Fruit fly (Drosophila melanogaster) whole organism, wandering third instar larva: ENCODE measurements around the gene CG33124.

Experiments used
- CG9705 ChIP-seq: fragments of 200-800 bp; sonication (Bioruptor generic); optimal IDR thresholded peaks from 2 replicates; lab custom pipeline; 2018; ENCODE audit warnings: missing biosample characterization, mild to moderate bottlenecking, missing genetic modification characterization
- dmrt93B ChIP-seq: fragments of 200-800 bp; sonication (Bioruptor generic); optimal IDR thresholded peaks from 2 replicates; lab custom pipeline; 2018; ENCODE audit warnings: missing biosample characterization, mild to moderate bottlenecking, missing genetic modification characterization
- pan ChIP-seq: fragments of >200 bp; optimal IDR thresholded peaks from 2 replicates; lab custom pipeline; 2017
- psq ChIP-seq: fragments of 200-800 bp; sonication (Bioruptor generic); optimal IDR thresholded peaks from 3 replicates; lab custom pipeline; 2017; ENCODE audit warnings: missing biosample characterization, mild to moderate bottlenecking, missing genetic modification characterization, moderate library complexity
- sv ChIP-seq: fragments of 200-800 bp; sonication (Bioruptor generic); optimal IDR thresholded peaks from 3 replicates; lab custom pipeline; 2016; ENCODE audit warnings: missing biosample characterization, missing genetic modification characterization

- no peak for TF ChIP-seq psq
- no peak for TF ChIP-seq pan (lab: Kevin White, UChicago)
- TF ChIP-seq dmrt93B (GFP tag; lab: Kevin White, UChicago): no peak
- no peak for TF ChIP-seq CG9705 (GFP tag; lab: Kevin White, UChicago)
- TF ChIP-seq sv (GFP tag; lab: Kevin White, UChicago): no peak
These were observed 28.2 kb downstream of the CG33124 start for dm6 chr2L:2180665-2181064.
